Worm (Caenorhabditis elegans): ENCODE data around the gene Y32F6B.9.
A peak's percentile ranks its signal among the peaks of the same experiment; 100 is the strongest.

Y32F6B.9 gene

ce11 chrV:10460685-10461084, 17.8 kb upstream of the Y32F6B.9 start:
- TF ChIP-seq T26A8.4 (GFP tag; IDR thresholded peaks at IDR 0.05) (no peak), lin-39 (tag; optimal IDR thresholded peaks at IDR 0.05) (no peak), saeg-2 (GFP tag; IDR thresholded peaks at IDR 0.05) (no peak), vab-7 (GFP tag; IDR thresholded peaks at IDR 0.05) (no peak), nhr-42 (GFP tag; IDR thresholded peaks at IDR 0.05) (no peak), ama-1 (optimal IDR thresholded peaks at IDR 0.05) (no peak), snpc-1.2 (GFP tag; IDR thresholded peaks at IDR 0.05) (no peak), daf-8 (GFP tag; IDR thresholded peaks at IDR 0.05) (no peak), ceh-44 (GFP tag; IDR thresholded peaks at IDR 0.05) (no peak), unc-62 (GFP tag; optimal IDR thresholded peaks at IDR 0.05 in 1 of 2) (peak in 1 of 2 experiments; percentile 82), unc-62 (tag; optimal IDR thresholded peaks at IDR 0.05) (no peak), arid-1 (GFP tag; conservative IDR thresholded peaks at IDR 0.05) (no peak), ZK337.2 (GFP tag; IDR thresholded peaks at IDR 0.05) (no peak), nhr-48 (tag; optimal IDR thresholded peaks at IDR 0.05) (no peak), nhr-77 (tag; optimal IDR thresholded peaks at IDR 0.05) (no peak), F37D6.2 (tag; optimal IDR thresholded peaks at IDR 0.05) (no peak), ZK546.5 (tag; optimal IDR thresholded peaks at IDR 0.05) (no peak), nhr-28 (tag; optimal IDR thresholded peaks at IDR 0.05) (peak; percentile 4), mdl-1 (tag; optimal IDR thresholded peaks at IDR 0.05) (no peak)

- TF ChIP-seq nhr-111 (GFP tag; optimal IDR thresholded peaks at IDR 0.05) (no peak), ZK337.2 (GFP tag; IDR thresholded peaks at IDR 0.05) (no peak), lin-15B (tag; optimal IDR thresholded peaks at IDR 0.05) (no peak), mdt-29 (GFP tag; IDR thresholded peaks at IDR 0.05) (no peak), cey-2 (tag; optimal IDR thresholded peaks at IDR 0.05; ENCODE audit: borderline replicate concordance, insufficient read depth) (no peak), unc-62 (GFP tag; optimal IDR thresholded peaks at IDR 0.05 in 1 of 2) (peak in 1 of 2 experiments; percentile 94), unc-62 (tag; optimal IDR thresholded peaks at IDR 0.05) (no peak)
Measured at ce11 chrV:10462066-10462465, 16.4 kb upstream of the Y32F6B.9 start, which contains the start of gene chw-1. Gene chw-1, plus strand, starts transcription at chrV:10462282.

- TF ChIP-seq unc-130 (GFP tag; optimal IDR thresholded peaks at IDR 0.05), result no peak
- TF ChIP-seq T26A8.4 (GFP tag; IDR thresholded peaks at IDR 0.05), result no peak
- TF ChIP-seq snpc-4 (tag; optimal IDR thresholded peaks at IDR 0.05), result no peak
- TF ChIP-seq lin-1 (GFP tag; IDR thresholded peaks at IDR 0.05), result no peak
- TF ChIP-seq madf-9 (GFP tag; conservative IDR thresholded peaks at IDR 0.05), result no peak
Measured at ce11 chrV:10463276-10463675, 15.2 kb upstream of the Y32F6B.9 start, which contains the start of gene F22E12.3. Gene F22E12.3, minus strand, starts transcription at chrV:10463376.

ce11 chrV:10464160-10464559, 14.3 kb upstream of the Y32F6B.9 start:
- TF ChIP-seq aha-1 (tag) (peak; percentile 27), pqm-1 (tag; optimal IDR thresholded peaks at IDR 0.05) (no peak)

- TF ChIP-seq ZK337.2 (GFP tag; IDR thresholded peaks at IDR 0.05), result no peak
- TF ChIP-seq nhr-48 (tag; optimal IDR thresholded peaks at IDR 0.05), result no peak
- TF ChIP-seq ztf-7 (tag; optimal IDR thresholded peaks at IDR 0.05), result no peak
- no peak for TF ChIP-seq saeg-2 (GFP tag; IDR thresholded peaks at IDR 0.05)
- TF ChIP-seq jun-1 (tag; optimal IDR thresholded peaks at IDR 0.05), result no peak
- TF ChIP-seq mxl-2 (GFP tag; conservative IDR thresholded peaks at IDR 0.05), result no peak
- no peak for TF ChIP-seq unc-62 (GFP tag; optimal IDR thresholded peaks at IDR 0.05 in 1 of 2)
- TF ChIP-seq unc-62 (tag; optimal IDR thresholded peaks at IDR 0.05), result no peak
- TF ChIP-seq mxl-3 (GFP tag; optimal IDR thresholded peaks at IDR 0.05), result no peak
- no peak for TF ChIP-seq duxl-1 (tag; optimal IDR thresholded peaks at IDR 0.05; ENCODE audit: poor library complexity)
- no peak for TF ChIP-seq arid-1 (GFP tag; conservative IDR thresholded peaks at IDR 0.05)
- TF ChIP-seq T20F7.1 (GFP tag; optimal IDR thresholded peaks at IDR 0.05), result no peak
- TF ChIP-seq vab-7 (GFP tag; IDR thresholded peaks at IDR 0.05), result no peak
- TF ChIP-seq egl-43 (GFP tag; IDR thresholded peaks at IDR 0.05), result no peak
- TF ChIP-seq hlh-30 (tag; optimal IDR thresholded peaks at IDR 0.05; ENCODE audit: insufficient read depth), result peak; percentile 56
- no peak for TF ChIP-seq php-3 (GFP tag; IDR thresholded peaks at IDR 0.05)
- peak in 1 of 2 experiments; percentile 1 for TF ChIP-seq daf-16 (GFP tag; optimal IDR thresholded peaks at IDR 0.05)
- TF ChIP-seq daf-16 (tag; optimal IDR thresholded peaks at IDR 0.05), result no peak
- TF ChIP-seq sdz-12 (GFP tag; optimal IDR thresholded peaks at IDR 0.05), result no peak
- TF ChIP-seq ceh-20 (GFP tag; IDR thresholded peaks at IDR 0.05), result no peak
- TF ChIP-seq F10B5.3 (tag; optimal IDR thresholded peaks at IDR 0.05), result no peak
- no peak for TF ChIP-seq nhr-25 (tag; optimal IDR thresholded peaks at IDR 0.05; ENCODE audit: borderline replicate concordance, insufficient read depth)
- no peak for TF ChIP-seq daf-8 (GFP tag; IDR thresholded peaks at IDR 0.05)
- TF ChIP-seq mdt-29 (GFP tag; IDR thresholded peaks at IDR 0.05), result no peak
Measured at ce11 chrV:10464746-10465145, 13.8 kb upstream of the Y32F6B.9 start.
